Fruit fly (Drosophila melanogaster) whole organism, adult: ENCODE data around the gene jhamt.

Experiments used
- CG11617 ChIP-seq: fragments of 200-800 bp; sonication (Bioruptor generic); optimal IDR thresholded peaks from 2 replicates; lab custom pipeline; 2017; ENCODE audit warnings: mild to moderate bottlenecking, missing biosample characterization, missing genetic modification reagents, missing genetic modification characterization
- CG12768 ChIP-seq: fragments of 200-800 bp; sonication (Bioruptor generic); optimal IDR thresholded peaks from 2 replicates; lab custom pipeline; 2017; ENCODE audit warnings: missing biosample characterization, missing genetic modification characterization, mild to moderate bottlenecking, moderate library complexity, missing genetic modification reagents
- CG5204 ChIP-seq: fragments of 200-800 bp; sonication (Bioruptor generic); optimal IDR thresholded peaks from 2 replicates; lab custom pipeline; 2016; ENCODE audit warnings: missing biosample characterization, missing genetic modification characterization
- CG7045 ChIP-seq: fragments of 200-800 bp; sonication (Bioruptor generic); optimal IDR thresholded peaks from 2 replicates; lab custom pipeline; 2017; ENCODE audit warnings: missing biosample characterization, mild to moderate bottlenecking, missing genetic modification characterization
- kay ChIP-seq: fragments of 200-800 bp; sonication (Bioruptor generic); peaks from one replicate; lab custom pipeline; 2016; ENCODE audit warnings: missing biosample characterization, missing genetic modification characterization, borderline replicate concordance
- ovo ChIP-seq: fragments of 200-800 bp; sonication (Bioruptor generic); optimal IDR thresholded peaks from 2 replicates; lab custom pipeline; 2016; ENCODE audit warnings: missing biosample characterization, missing genetic modification characterization
- toe ChIP-seq: fragments of 200-800 bp; sonication (Bioruptor generic); optimal IDR thresholded peaks from 2 replicates; lab custom pipeline; 2016; ENCODE audit warnings: missing biosample characterization, missing genetic modification characterization

DNA sequence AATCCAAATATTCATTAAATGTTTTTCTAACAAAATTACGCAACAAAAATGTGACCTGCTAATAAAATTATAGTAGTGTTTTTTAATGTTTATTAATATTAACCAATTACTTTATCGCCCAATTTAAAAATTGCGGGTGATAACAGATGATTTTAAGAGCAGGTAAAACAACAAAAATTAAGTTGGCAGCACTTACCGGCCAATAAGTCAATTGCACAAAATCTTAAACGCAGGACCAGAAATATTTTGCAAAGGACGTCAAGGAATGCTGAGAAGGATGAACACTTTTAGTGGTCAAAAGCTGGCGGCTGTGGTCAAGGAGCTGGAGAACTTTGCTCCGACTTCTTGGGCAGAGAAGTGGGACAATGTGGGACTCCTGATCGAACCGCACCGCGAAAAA is 38.8 kb upstream of the jhamt start, which contains the start of gene CG4278:
- no peak for TF ChIP-seq kay (GFP tag; lab: Kevin White, UChicago)
- no peak for TF ChIP-seq toe (GFP tag; lab: Kevin White, UChicago)
- no peak for TF ChIP-seq CG12768 (GFP tag; lab: Kevin White, UChicago)
- TF ChIP-seq ovo (GFP tag; lab: Kevin White, UChicago): no peak
- no peak for TF ChIP-seq CG5204
- no peak for TF ChIP-seq CG7045 (GFP tag; lab: Kevin White, UChicago)
- TF ChIP-seq CG11617 (GFP tag; lab: Kevin White, UChicago): no peak
